Fruit fly (Drosophila melanogaster) ovary, adult (tissue): ENCODE measurements around the gene CG43072.

Experiments used
- CG17801 ChIP-seq: fragments of 200-800 bp; optimal IDR thresholded peaks from 2 replicates; lab custom pipeline; 2019; ENCODE audit warnings: missing biosample characterization, mild to moderate bottlenecking, missing genetic modification characterization, moderate library complexity; ENCODE audit not compliant: partially characterized antibody

Gene CG43072

DNA sequence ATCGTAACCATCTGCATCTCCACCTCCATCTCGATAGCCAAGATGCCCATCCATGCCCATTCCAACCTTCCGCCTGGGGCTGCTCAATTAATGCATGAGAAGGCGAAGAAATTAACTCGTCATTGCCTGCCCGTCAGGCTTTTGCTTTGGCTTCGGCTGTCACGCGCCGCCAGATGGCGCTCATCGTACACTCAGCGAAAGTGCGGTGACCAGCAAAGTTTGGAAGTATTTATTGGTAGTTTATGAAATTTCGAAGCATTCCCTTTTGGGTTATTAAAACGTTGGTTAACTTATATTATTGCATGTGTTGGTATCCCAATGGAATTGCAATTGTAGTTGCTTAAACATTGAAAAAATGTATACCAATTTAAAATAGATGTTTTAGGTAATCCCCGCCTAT lies 24.6 kb downstream of the CG43072 start:
- TF ChIP-seq CG17801 (GFP tag; lab: Kevin White, UChicago) = no peak

DNA sequence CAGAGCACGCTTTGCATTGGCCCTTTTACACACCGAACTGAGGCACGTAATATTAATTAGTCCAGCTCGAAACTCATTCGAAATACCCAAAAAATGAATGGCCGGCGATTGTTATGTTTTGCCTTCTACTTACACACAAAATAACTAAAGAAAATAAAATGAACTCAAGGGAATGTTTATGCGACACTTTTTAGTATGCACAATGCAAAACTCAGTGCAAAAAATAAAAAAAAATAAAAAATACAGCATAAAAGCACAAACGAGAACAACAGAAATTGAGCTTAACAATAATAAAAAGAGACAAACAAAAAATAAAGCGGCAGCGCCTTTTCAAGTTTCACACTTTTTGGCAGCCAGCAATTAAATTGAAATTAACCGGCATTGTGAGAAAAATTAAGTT lies 31.7 kb downstream of the CG43072 start:
- peak; percentile 85 for TF ChIP-seq CG17801 (GFP tag; lab: Kevin White, UChicago)

DNA sequence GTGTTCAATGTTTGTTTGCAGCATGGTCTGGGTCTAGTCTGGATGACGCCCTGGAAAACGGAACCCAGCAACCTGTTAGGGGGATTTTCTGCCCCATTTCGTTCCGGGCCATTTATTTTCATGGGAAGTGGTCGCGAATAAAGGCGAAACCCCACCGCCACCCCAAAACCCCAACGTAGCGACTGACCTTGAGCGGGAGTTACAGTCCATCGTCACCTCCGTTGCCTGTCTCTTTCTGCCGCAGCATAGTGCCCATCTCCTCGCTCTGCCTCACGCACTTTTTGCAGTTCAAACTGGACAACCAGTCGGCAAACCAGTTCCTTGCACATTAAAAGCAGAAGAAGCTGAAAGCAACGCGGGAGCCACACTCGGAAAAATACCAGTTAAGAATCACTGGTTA lies 33.0 kb downstream of the CG43072 start:
- TF ChIP-seq CG17801 (GFP tag; lab: Kevin White, UChicago) = no peak

DNA sequence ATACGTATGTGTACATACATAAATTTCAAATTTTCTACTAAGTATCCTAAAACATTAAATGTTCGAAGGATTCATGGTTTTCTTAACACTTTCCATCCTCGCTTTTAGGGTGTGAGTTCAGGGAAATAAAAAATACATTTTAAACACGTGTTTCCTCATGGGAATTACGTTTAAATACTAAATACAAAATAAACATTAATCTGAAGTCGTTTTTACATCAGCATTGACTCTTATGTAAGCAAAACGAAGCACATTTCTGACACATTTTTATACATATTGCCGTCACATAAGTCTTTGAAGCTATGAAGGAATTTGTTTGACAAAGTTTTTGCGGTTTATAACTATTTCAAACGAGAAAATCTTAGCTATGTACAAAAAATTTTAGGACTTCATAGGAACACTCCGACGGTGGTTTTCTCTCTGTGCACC lies 33.4 kb downstream of the CG43072 start:
- TF ChIP-seq CG17801 (GFP tag; lab: Kevin White, UChicago) = no peak

DNA sequence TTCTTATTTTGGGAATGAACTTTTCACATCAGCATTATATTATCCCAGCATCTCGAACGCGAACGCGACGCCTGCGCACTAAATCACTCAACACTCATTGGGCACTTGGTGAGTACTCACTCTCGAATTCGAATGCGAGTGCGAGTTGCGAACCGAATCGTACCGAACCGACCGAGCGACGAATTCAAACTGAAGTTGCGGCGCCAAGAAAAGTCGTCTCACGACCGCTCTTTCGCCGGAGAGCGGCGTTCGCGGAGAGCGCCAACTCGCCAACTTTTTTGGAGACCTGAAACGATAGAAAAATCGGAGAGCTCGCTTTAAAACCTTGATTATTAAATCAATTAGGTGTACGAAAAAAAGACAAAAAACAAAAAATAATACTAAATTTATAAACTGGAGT lies 34.3 kb downstream of the CG43072 start:
- TF ChIP-seq CG17801 (GFP tag; lab: Kevin White, UChicago) = no peak

DNA sequence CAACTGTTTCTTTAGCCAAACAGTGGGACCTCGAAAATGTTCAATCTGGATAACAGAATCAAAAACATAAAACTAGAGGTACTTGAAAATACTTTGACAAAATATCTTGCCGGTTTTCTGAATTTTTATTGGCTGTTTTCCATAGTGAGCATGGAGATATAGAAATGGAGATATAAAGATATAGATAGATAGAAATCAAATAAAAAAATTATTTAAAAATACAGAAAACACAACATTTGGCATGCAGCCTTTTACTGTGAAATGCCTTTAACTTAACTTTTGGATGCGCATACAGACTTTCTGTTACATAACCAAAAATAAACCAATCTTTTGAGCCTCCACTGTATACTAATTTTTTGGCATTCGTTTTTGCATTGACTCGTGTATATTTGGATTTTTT lies 34.8 kb downstream of the CG43072 start:
- TF ChIP-seq CG17801 (GFP tag; lab: Kevin White, UChicago) = no peak

DNA sequence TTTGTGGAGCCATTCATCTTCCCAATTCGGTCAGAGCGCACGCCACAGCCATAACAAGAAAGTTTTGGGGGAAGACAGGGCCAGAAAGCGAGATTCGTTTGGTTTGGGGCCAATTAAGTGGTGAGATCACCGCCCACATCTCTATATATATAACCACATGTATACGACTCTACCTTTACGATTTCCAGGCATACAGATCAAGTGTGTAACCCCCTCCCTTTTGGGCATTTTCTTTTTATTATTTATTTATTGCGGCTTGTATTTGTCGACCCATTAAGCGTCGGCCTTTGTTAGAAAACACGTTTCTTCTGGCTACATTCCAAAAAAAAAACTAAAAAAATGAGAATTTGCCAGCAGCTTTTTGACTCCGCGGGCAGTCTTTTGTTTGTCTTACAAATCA lies 35.7 kb downstream of the CG43072 start:
- no peak for TF ChIP-seq CG17801 (GFP tag; lab: Kevin White, UChicago)

DNA sequence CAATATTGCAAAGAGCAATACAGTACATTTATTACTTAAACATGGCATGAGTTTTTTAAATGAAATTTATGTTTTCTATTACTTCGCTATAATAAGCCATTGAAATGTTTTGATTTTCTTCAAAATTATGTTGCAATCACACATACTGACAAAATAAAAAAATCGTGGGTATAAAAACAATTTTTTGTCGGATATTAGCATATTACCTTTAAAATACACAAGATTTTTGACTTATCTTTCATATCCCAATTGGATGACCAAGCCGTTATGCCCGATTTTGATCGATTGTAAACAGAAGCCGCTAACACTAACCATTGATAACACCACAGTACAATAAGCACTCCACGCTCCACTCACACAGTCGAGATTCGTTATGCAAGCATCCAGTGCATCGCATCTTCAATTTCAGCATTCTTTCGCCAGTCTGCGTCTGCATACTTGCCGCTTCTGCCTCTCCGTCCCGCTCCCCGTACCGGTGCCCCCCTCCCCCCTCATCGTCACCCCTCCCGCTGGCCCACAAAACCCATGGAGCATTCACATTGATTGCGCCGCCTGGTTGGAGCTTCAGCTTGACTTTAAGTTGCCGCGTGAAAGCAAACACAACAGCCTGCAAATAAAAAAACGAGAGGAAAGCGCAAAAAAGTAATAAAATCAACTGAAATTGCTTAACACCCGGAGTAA lies 38.8 kb downstream of the CG43072 start:
- no peak for TF ChIP-seq CG17801 (GFP tag; lab: Kevin White, UChicago)

DNA sequence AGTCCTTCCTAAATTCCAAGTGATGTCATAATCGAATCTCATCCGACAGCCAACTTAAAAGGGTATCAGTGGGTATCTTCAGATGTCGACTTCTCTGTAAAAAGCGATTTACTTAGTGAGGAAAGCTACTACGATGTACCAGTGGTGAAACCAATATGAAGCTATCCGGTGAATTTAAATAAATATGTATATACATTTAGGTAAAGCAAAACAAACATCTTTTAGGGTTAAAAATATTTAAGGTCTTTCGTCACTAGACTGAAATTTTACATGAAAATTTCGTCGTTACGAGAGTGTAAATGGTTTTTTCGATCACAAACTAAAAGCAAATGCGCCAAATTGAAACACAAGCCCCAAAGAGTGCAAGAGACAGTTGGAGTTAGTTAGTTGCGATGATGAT lies 41.2 kb downstream of the CG43072 start:
- TF ChIP-seq CG17801 (GFP tag; lab: Kevin White, UChicago) = no peak

DNA sequence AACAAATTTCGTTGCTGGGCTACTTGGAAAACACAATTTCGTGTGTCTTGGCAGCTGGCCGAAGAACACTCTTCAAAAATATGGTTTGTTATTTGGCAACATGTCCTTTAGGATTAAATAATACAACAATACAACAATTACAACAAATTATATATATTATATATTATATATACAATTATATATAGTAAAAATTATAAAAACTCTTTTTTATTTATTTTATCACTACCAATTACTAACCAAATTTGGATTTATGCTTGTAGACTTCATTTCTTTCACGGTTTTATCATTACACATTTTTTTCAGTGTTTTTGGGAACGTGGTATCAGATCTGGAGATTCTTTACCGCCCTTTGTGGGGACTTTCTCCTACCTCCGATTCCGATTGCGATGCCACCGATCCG lies 42.8 kb downstream of the CG43072 start:
- no peak for TF ChIP-seq CG17801 (GFP tag; lab: Kevin White, UChicago)

DNA sequence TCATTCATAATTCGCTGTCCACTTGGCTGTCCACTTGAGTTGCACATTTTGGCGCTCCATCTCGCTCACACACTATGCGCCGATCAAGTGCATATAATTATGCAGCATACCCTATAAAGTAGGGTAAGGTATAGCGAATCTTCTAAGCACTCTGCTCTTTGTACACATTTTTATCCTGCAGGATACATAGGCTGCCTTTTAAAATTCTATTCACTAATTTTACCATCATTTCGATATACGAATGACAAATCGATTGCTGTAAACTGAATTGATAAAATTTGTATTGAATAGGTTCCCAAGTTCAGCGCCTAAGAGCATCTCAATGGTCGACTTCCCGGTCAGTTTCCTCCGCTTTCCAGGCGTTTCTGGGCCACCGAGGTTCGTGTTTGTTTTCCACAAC lies 47.4 kb downstream of the CG43072 start:
- no peak for TF ChIP-seq CG17801 (GFP tag; lab: Kevin White, UChicago)
